Worm (Caenorhabditis elegans): Measurements from ENCODE around the gene F26D2.3.

DNA sequence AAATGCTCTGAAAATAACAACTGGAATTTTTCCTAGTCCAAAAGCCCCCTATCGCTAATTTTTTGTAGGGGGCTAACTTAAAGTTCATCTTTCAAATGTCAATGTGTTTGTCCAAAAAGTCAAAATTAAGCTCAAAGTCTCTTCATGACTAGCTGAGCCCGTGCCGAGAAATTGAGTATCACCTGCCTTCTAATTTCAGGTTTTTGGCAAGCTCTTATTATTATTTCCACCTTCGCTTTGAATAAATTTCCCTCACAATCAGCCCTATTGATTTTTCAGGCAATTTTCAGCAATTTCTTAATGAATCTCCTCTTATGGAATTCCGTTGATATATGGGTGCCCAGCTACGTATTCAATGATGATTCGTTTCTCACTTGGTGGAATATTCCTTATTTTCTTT, 8.4 kb upstream of the F26D2.3 start, which contains the start of gene sre-36:
- TF ChIP-seq him-1 (tag; optimal IDR thresholded peaks at IDR 0.05): no peak
- TF ChIP-seq W03F9.2 (tag; optimal IDR thresholded peaks at IDR 0.05): no peak
